Worm (Caenorhabditis elegans) whole organism, mixed stage, embryonic: ENCODE measurements around the gene Y43B11AL.1.

Source experiments
- M03D4.4 ChIP-seq: sonication (generic microtip); optimal IDR thresholded peaks from 2 replicates; lab custom pipeline; 2017; ENCODE audit warnings: mild to moderate bottlenecking, missing genetic modification characterization, missing compliant biosample characterization
- blmp-1 ChIP-seq: fragments of 150-350 bp; optimal IDR thresholded peaks from 2 replicates; lab custom pipeline; 2014; ENCODE audit warnings: missing biosample characterization, missing genetic modification characterization
- ceh-39 ChIP-seq: fragments of 150-350 bp; optimal IDR thresholded peaks from 2 replicates; lab custom pipeline; 2014; ENCODE audit warnings: missing biosample characterization, missing genetic modification characterization
- ceh-43 ChIP-seq: fragments of 200-800 bp; sonication (Bioruptor generic); optimal IDR thresholded peaks from 2 replicates; lab custom pipeline; 2018; ENCODE audit warnings: mild to moderate bottlenecking, missing genetic modification characterization, moderate library complexity, missing compliant biosample characterization
- ceh-83 ChIP-seq: fragments of 200-800 bp; sonication (Bioruptor generic); optimal IDR thresholded peaks from 2 replicates; lab custom pipeline; 2018; ENCODE audit warnings: mild to moderate bottlenecking, missing genetic modification characterization, missing compliant biosample characterization
- ces-1 ChIP-seq: fragments of 150-350 bp; optimal IDR thresholded peaks from 2 replicates; lab custom pipeline; 2014; ENCODE audit warnings: missing biosample characterization, missing genetic modification reagents, missing genetic modification characterization
- cnd-1 ChIP-seq: fragments of 200-800 bp; sonication (Bioruptor generic); optimal IDR thresholded peaks from 2 replicates; lab custom pipeline; 2018; ENCODE audit warnings: mild to moderate bottlenecking, missing genetic modification characterization, missing compliant biosample characterization
- elt-1 ChIP-seq: sonication (generic microtip); optimal IDR thresholded peaks from 2 replicates; lab custom pipeline; 2017; ENCODE audit warnings: missing genetic modification characterization, mild to moderate bottlenecking, missing compliant biosample characterization, antibody characterized with exemption, moderate library complexity, borderline replicate concordance; ENCODE audit not compliant: insufficient read depth
- elt-3 ChIP-seq: fragments of 150-350 bp; optimal IDR thresholded peaks from 2 replicates; lab custom pipeline; 2014; ENCODE audit warnings: missing biosample characterization, missing genetic modification characterization
- flh-1 ChIP-seq: fragments of 200-800 bp; sonication (Bioruptor generic); optimal IDR thresholded peaks from 2 replicates; lab custom pipeline; 2018; ENCODE audit warnings: mild to moderate bottlenecking, missing genetic modification characterization, moderate library complexity, missing compliant biosample characterization
- ham-2 ChIP-seq: fragments of 200-800 bp; sonication (Bioruptor generic); optimal IDR thresholded peaks from 2 replicates; lab custom pipeline; 2018; ENCODE audit warnings: mild to moderate bottlenecking, missing genetic modification characterization, missing compliant biosample characterization
- hlh-1 ChIP-seq: fragments of 150-350 bp; optimal IDR thresholded peaks from 2 replicates; lab custom pipeline; 2014; ENCODE audit warnings: missing biosample characterization, missing genetic modification reagents, missing genetic modification characterization
- lin-13 ChIP-seq: fragments of 150-350 bp; optimal IDR thresholded peaks from 2 replicates; lab custom pipeline; 2014; ENCODE audit warnings: missing biosample characterization, missing genetic modification characterization
- lsy-2 ChIP-seq: fragments of 150-350 bp; optimal IDR thresholded peaks from 2 replicates; lab custom pipeline; 2014; ENCODE audit warnings: missing biosample characterization, missing genetic modification characterization
- mab-5 ChIP-seq: fragments of 150-350 bp; optimal IDR thresholded peaks from 2 replicates; lab custom pipeline; 2014; ENCODE audit warnings: missing biosample characterization, missing genetic modification characterization
- mep-1 ChIP-seq: fragments of 150-350 bp; optimal IDR thresholded peaks from 2 replicates; lab custom pipeline; 2017; ENCODE audit warnings: missing biosample characterization, missing genetic modification reagents, missing genetic modification characterization, inconsistent platforms
- mls-2 ChIP-seq: sonication (generic microtip); optimal IDR thresholded peaks from 2 replicates; lab custom pipeline; 2016; ENCODE audit warnings: mild to moderate bottlenecking, missing genetic modification characterization, moderate library complexity, missing compliant biosample characterization
- nhr-2 ChIP-seq: fragments of 150-350 bp; optimal IDR thresholded peaks from 2 replicates; lab custom pipeline; 2014; ENCODE audit warnings: missing biosample characterization, missing genetic modification characterization
- nhr-237 ChIP-seq: fragments of 150-350 bp; optimal IDR thresholded peaks from 2 replicates; lab custom pipeline; 2014; ENCODE audit warnings: missing biosample characterization, missing genetic modification characterization
- nhr-28 ChIP-seq: fragments of 150-350 bp; optimal IDR thresholded peaks from 2 replicates; lab custom pipeline; 2014; ENCODE audit warnings: missing biosample characterization, missing genetic modification characterization
- pha-4 ChIP-seq: fragments of 150-350 bp; optimal IDR thresholded peaks from 2 replicates; lab custom pipeline; 2018; ENCODE audit warnings: missing biosample characterization, missing genetic modification reagents, missing genetic modification characterization
- sem-2 ChIP-seq: fragments of 200-800 bp; sonication (Bioruptor generic); optimal IDR thresholded peaks from 2 replicates; lab custom pipeline; 2018; ENCODE audit warnings: mild to moderate bottlenecking, missing genetic modification characterization, missing compliant biosample characterization
- sptf-1 ChIP-seq: sonication (generic microtip); optimal IDR thresholded peaks from 2 replicates; lab custom pipeline; 2017; ENCODE audit warnings: mild to moderate bottlenecking, missing genetic modification characterization, moderate library complexity, missing compliant biosample characterization
- tbx-8 ChIP-seq: fragments of 200-800 bp; sonication (Bioruptor generic); optimal IDR thresholded peaks from 2 replicates; lab custom pipeline; 2018; ENCODE audit warnings: mild to moderate bottlenecking, missing genetic modification characterization, moderate library complexity, missing compliant biosample characterization
- unc-120 ChIP-seq: sonication (generic microtip); optimal IDR thresholded peaks from 2 replicates; lab custom pipeline; 2017; ENCODE audit warnings: missing genetic modification characterization, missing compliant biosample characterization; ENCODE audit not compliant: poor library complexity, severe bottlenecking
- unc-39 ChIP-seq: fragments of 150-350 bp; optimal IDR thresholded peaks from 2 replicates; lab custom pipeline; 2014; ENCODE audit warnings: missing biosample characterization, missing genetic modification characterization
- unc-62 ChIP-seq: fragments of 150-350 bp; optimal IDR thresholded peaks from 2 replicates; lab custom pipeline; 2014; ENCODE audit warnings: missing biosample characterization, missing genetic modification reagents, missing genetic modification characterization
- zip-8 ChIP-seq: fragments of 150-350 bp; optimal IDR thresholded peaks from 2 replicates; lab custom pipeline; 2014; ENCODE audit warnings: missing biosample characterization, missing genetic modification characterization
- ztf-11 ChIP-seq: fragments of 150-350 bp; optimal IDR thresholded peaks from 2 replicates; lab custom pipeline; 2014; ENCODE audit warnings: missing biosample characterization, missing genetic modification characterization

Gene Y43B11AL.1

ce11 chrIV:7098509-7099065 is 33.5 kb downstream of the Y43B11AL.1 start, which contains the start of gene ZC477.4:
TSS of gene ZC477.4 (minus strand) at chrIV:7098784.
- TF ChIP-seq M03D4.4 (tag; lab: Kevin White, UChicago) (peak; percentile 31), unc-62 (GFP tag; lab: Kevin White, UChicago) (peak; percentile 30), tbx-8 (GFP tag; lab: Kevin White, UChicago) (no peak), mls-2 (tag; lab: Kevin White, UChicago) (no peak), ceh-43 (GFP tag; lab: Kevin White, UChicago) (no peak), nhr-28 (tag; lab: Kevin White, UChicago) (no peak), sptf-1 (tag; lab: Kevin White, UChicago) (no peak), ham-2 (GFP tag; lab: Kevin White, UChicago) (no peak), hlh-1 (tag; lab: Kevin White, UChicago) (peak; percentile 89), ztf-11 (tag; lab: Kevin White, UChicago) (no peak), blmp-1 (tag; lab: Kevin White, UChicago) (no peak), sem-2 (no peak), flh-1 (no peak), nhr-237 (tag; lab: Kevin White, UChicago) (no peak), unc-120 (peak; percentile 95), elt-3 (tag; lab: Kevin White, UChicago) (no peak), zip-8 (tag; lab: Kevin White, UChicago) (no peak)

ce11 chrIV:7099377-7099776 is 34.3 kb downstream of the Y43B11AL.1 start:
- TF ChIP-seq flh-1 (no peak), mab-5 (no peak), ztf-11 (tag; lab: Kevin White, UChicago) (no peak), M03D4.4 (tag; lab: Kevin White, UChicago) (no peak), unc-62 (GFP tag; lab: Kevin White, UChicago) (peak; percentile 37), nhr-2 (tag; lab: Kevin White, UChicago) (no peak), nhr-237 (tag; lab: Kevin White, UChicago) (no peak), hlh-1 (tag; lab: Kevin White, UChicago) (peak; percentile 97), ceh-83 (no peak), pha-4 (tag; lab: Kevin White, UChicago) (peak; percentile 65), cnd-1 (no peak), unc-120 (peak; percentile 32), elt-1 (tag; lab: Kevin White, UChicago) (no peak), mep-1 (tag; lab: Kevin White, UChicago) (peak; percentile 15), ceh-39 (tag; lab: Kevin White, UChicago) (no peak), nhr-28 (tag; lab: Kevin White, UChicago) (no peak), lin-13 (no peak)
- TF ChIP-seq, all 35 proteins: peak for 5

- TF ChIP-seq ces-1 = peak; percentile 46
- no peak for TF ChIP-seq mls-2 (tag; lab: Kevin White, UChicago)
- peak; percentile 37 for TF ChIP-seq lsy-2 (tag; lab: Kevin White, UChicago)
- TF ChIP-seq lin-13 = peak; percentile 66
- TF ChIP-seq mep-1 (tag; lab: Kevin White, UChicago) = peak; percentile 31
- peak; percentile 66 for TF ChIP-seq pha-4 (tag; lab: Kevin White, UChicago)
- TF ChIP-seq, all 35 proteins: peak for 5
Measured at ce11 chrIV:7103211-7103679, 38.1 kb downstream of the Y43B11AL.1 start, which contains the start of the genes rde-8 and ZC477.3. TSS of gene rde-8 (minus strand) at chrIV:7103261. TSS of gene ZC477.3 (plus strand) at chrIV:7103492.

DNA sequence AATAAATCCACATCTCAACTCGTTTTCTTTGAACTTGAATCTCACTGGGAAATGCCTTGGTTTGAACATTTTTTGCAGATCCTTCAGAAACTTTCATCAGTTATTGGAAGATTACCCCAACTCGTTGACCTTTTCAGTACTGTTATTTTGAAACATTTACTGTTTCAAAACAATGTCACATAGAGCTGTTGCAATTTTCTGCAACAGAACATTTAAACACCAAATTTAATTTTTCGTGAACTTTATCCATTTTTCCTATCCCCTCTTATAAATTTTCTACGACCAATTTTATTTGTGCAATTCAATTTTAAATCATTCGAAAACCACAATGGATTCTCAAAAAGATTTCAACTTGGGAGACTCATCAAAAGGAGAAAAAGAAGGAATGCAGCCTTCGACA is 42.8 kb downstream of the Y43B11AL.1 start, which contains the start of gene ZC477.2:
TSS of gene ZC477.2 (plus strand) at position 301 of the 400 bp plus-strand sequence.
- TF ChIP-seq unc-39 (tag; lab: Kevin White, UChicago) (no peak), ces-1 (no peak), pha-4 (tag; lab: Kevin White, UChicago) (no peak)
- TF ChIP-seq, all 35 proteins: peak for 0

DNA sequence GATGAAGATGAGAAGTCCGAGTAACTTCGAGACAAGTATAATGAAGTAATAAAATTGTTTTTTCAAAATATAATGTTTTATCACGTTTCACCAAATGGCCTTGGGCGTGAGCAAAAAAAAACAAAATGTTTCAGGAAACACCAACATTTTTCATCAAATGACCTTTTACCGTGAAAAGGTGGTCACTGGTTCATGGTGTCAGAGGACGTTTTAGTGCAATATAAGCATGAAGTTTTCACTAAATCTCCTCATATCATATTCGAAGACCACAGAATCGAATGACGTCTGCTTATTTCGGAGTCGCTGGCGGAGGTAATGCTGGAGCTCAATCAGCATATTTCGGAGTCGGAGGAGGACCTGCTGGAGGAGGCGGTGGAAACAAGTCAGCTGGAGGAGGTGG is 46.2 kb downstream of the Y43B11AL.1 start, which contains the start of the genes ZC477.7 and ssq-3:
TSS of gene ZC477.7 (minus strand) at position 101 of the 400 bp plus-strand sequence.
TSS of gene ssq-3 (plus strand) at position 251 of the 400 bp plus-strand sequence.
- no peak for TF ChIP-seq zip-8 (tag; lab: Kevin White, UChicago)
- no peak for TF ChIP-seq pha-4 (tag; lab: Kevin White, UChicago)
- no peak for TF ChIP-seq ceh-39 (tag; lab: Kevin White, UChicago)
- TF ChIP-seq elt-3 (tag; lab: Kevin White, UChicago) = no peak
